Worm (Caenorhabditis elegans) whole organism, early embryonic: ENCODE results near the gene gtf-2H5.

Source experiments
- B0310.2 ChIP-seq: sonication (generic microtip); optimal IDR thresholded peaks from 2 replicates; lab custom pipeline; 2016; ENCODE audit warnings: mild to moderate bottlenecking, missing genetic modification characterization, missing compliant biosample characterization
- F13C5.2 ChIP-seq: sonication (generic microtip); optimal IDR thresholded peaks from 2 replicates; lab custom pipeline; 2017; ENCODE audit warnings: mild to moderate bottlenecking, missing genetic modification characterization, inconsistent platforms, missing compliant biosample characterization
- aly-1 ChIP-seq: sonication (generic microtip); optimal IDR thresholded peaks from 2 replicates; lab custom pipeline; 2016; ENCODE audit warnings: missing genetic modification characterization, missing compliant biosample characterization
- ama-1 ChIP-seq: fragments of 150-350 bp; optimal IDR thresholded peaks from 2 replicates; lab custom pipeline; 2014
- ceh-13 ChIP-seq: fragments of 200-800 bp; sonication (Bioruptor generic); optimal IDR thresholded peaks from 2 replicates; lab custom pipeline; 2018; ENCODE audit warnings: mild to moderate bottlenecking, missing genetic modification characterization, missing compliant biosample characterization
- ceh-36 ChIP-seq: sonication (generic microtip); optimal IDR thresholded peaks from 2 replicates; lab custom pipeline; 2016; ENCODE audit warnings: missing genetic modification characterization, inconsistent platforms, missing compliant biosample characterization
- ets-7 ChIP-seq: sonication (generic microtip); optimal IDR thresholded peaks from 2 replicates; lab custom pipeline; 2016; ENCODE audit warnings: missing genotype, missing genetic modification characterization, missing compliant biosample characterization
- flt-1 ChIP-seq: fragments of 200-800 bp; sonication (Bioruptor generic); IDR thresholded peaks from 2 replicates; pipeline ENCODE4 v1.3.6; 2022; ENCODE audit warnings: missing genetic modification characterization, missing compliant biosample characterization
- hmbx-1 ChIP-seq: sonication (generic microtip); optimal IDR thresholded peaks from 2 replicates; lab custom pipeline; 2016; ENCODE audit warnings: mild to moderate bottlenecking, missing genetic modification characterization, missing compliant biosample characterization
- hmg-4 ChIP-seq: fragments of 200-800 bp; sonication (Bioruptor generic); optimal IDR thresholded peaks from 2 replicates; lab custom pipeline; 2018; ENCODE audit warnings: mild to moderate bottlenecking, missing genetic modification characterization, missing compliant biosample characterization
- hnd-1 ChIP-seq: sonication (generic microtip); optimal IDR thresholded peaks from 2 replicates; lab custom pipeline; 2016; ENCODE audit warnings: missing genetic modification characterization, missing compliant biosample characterization
- pes-1 ChIP-seq: fragments of 200-800 bp; sonication (Bioruptor generic); IDR thresholded peaks from 2 replicates; pipeline ENCODE4 v1.3.6; 2022; ENCODE audit warnings: missing genetic modification reagents, missing genetic modification characterization, missing compliant biosample characterization
- scrt-1 ChIP-seq: fragments of 200-800 bp; sonication (Bioruptor generic); IDR thresholded peaks from 2 replicates; pipeline ENCODE4 v1.3.6; 2022; ENCODE audit warnings: missing genetic modification characterization, missing compliant biosample characterization
- sea-1 ChIP-seq: fragments of 200-800 bp; sonication (Bioruptor generic); conservative IDR thresholded peaks from 2 replicates; pipeline ENCODE4 v1.3.6; 2022; ENCODE audit warnings: missing genetic modification characterization, missing compliant biosample characterization
- tbx-11 ChIP-seq: fragments of 200-800 bp; sonication (Bioruptor generic); IDR thresholded peaks from 2 replicates; pipeline ENCODE4 v1.3.6; 2022; ENCODE audit warnings: missing genetic modification characterization, missing compliant biosample characterization
- tbx-37 ChIP-seq: fragments of 200-800 bp; sonication (Bioruptor generic); conservative IDR thresholded peaks from 2 replicates; pipeline ENCODE4 v1.3.6; 2022; ENCODE audit warnings: missing genetic modification reagents, missing genetic modification characterization, missing compliant biosample characterization
- tra-4 ChIP-seq: sonication (generic microtip); optimal IDR thresholded peaks from 2 replicates; lab custom pipeline; 2017; ENCODE audit warnings: missing genetic modification characterization, missing compliant biosample characterization

The gtf-2H5 gene

ce11 chrIII:576555-576954 lies 812 bp downstream of the gtf-2H5 start:
- TF ChIP-seq hnd-1 (tag; lab: Kevin White, UChicago) (no peak), flt-1 (GFP tag; lab: Robert Waterston, UW) (no peak), F13C5.2 (tag; lab: Kevin White, UChicago) (no peak), hmg-4 (GFP tag; lab: Kevin White, UChicago) (no peak), hmbx-1 (tag; lab: Kevin White, UChicago) (no peak), tbx-11 (GFP tag; lab: Robert Waterston, UW) (no peak), ceh-36 (tag; lab: Kevin White, UChicago) (no peak), tbx-37 (GFP tag; lab: Robert Waterston, UW) (no peak), ceh-13 (no peak), ama-1 (no peak), tra-4 (tag; lab: Kevin White, UChicago) (no peak), B0310.2 (tag; lab: Kevin White, UChicago) (no peak), pes-1 (no peak), scrt-1 (GFP tag; lab: Robert Waterston, UW) (no peak), sea-1 (no peak), aly-1 (no peak), ets-7 (tag; lab: Kevin White, UChicago) (no peak)

ce11 chrIII:568815-569214 lies 8.6 kb downstream of the gtf-2H5 start:
- TF ChIP-seq tbx-37 (GFP tag; lab: Robert Waterston, UW) (no peak), hmg-4 (GFP tag; lab: Kevin White, UChicago) (no peak), pes-1 (no peak), tbx-11 (GFP tag; lab: Robert Waterston, UW) (no peak), scrt-1 (GFP tag; lab: Robert Waterston, UW) (no peak), hnd-1 (tag; lab: Kevin White, UChicago) (no peak), sea-1 (no peak), ama-1 (no peak), aly-1 (no peak), B0310.2 (tag; lab: Kevin White, UChicago) (no peak), hmbx-1 (tag; lab: Kevin White, UChicago) (no peak), tra-4 (tag; lab: Kevin White, UChicago) (no peak), ceh-13 (no peak), flt-1 (GFP tag; lab: Robert Waterston, UW) (no peak), F13C5.2 (tag; lab: Kevin White, UChicago) (no peak), ceh-36 (tag; lab: Kevin White, UChicago) (no peak), ets-7 (tag; lab: Kevin White, UChicago) (no peak)

ce11 chrIII:564786-565185 lies 12.6 kb downstream of the gtf-2H5 start:
- TF ChIP-seq tra-4 (tag; lab: Kevin White, UChicago) (no peak), ceh-36 (tag; lab: Kevin White, UChicago) (no peak), pes-1 (no peak), hmbx-1 (tag; lab: Kevin White, UChicago) (no peak), tbx-11 (GFP tag; lab: Robert Waterston, UW) (no peak), F13C5.2 (tag; lab: Kevin White, UChicago) (no peak), sea-1 (no peak), ama-1 (no peak), tbx-37 (GFP tag; lab: Robert Waterston, UW) (no peak), hmg-4 (GFP tag; lab: Kevin White, UChicago) (no peak), flt-1 (GFP tag; lab: Robert Waterston, UW) (no peak), ceh-13 (no peak)

- TF ChIP-seq hmbx-1 (tag; lab: Kevin White, UChicago): no peak
- no peak for TF ChIP-seq ets-7 (tag; lab: Kevin White, UChicago)
- no peak for TF ChIP-seq ceh-13
- TF ChIP-seq ama-1: no peak
- TF ChIP-seq tra-4 (tag; lab: Kevin White, UChicago): no peak
- TF ChIP-seq tbx-37 (GFP tag; lab: Robert Waterston, UW): no peak
- TF ChIP-seq sea-1: no peak
- TF ChIP-seq hnd-1 (tag; lab: Kevin White, UChicago): no peak
- no peak for TF ChIP-seq flt-1 (GFP tag; lab: Robert Waterston, UW)
- no peak for TF ChIP-seq hmg-4 (GFP tag; lab: Kevin White, UChicago)
- TF ChIP-seq aly-1: no peak
- no peak for TF ChIP-seq scrt-1 (GFP tag; lab: Robert Waterston, UW)
- TF ChIP-seq tbx-11 (GFP tag; lab: Robert Waterston, UW): no peak
- TF ChIP-seq F13C5.2 (tag; lab: Kevin White, UChicago): no peak
- TF ChIP-seq B0310.2 (tag; lab: Kevin White, UChicago): no peak
- no peak for TF ChIP-seq pes-1
These were observed 13.6 kb downstream of the gtf-2H5 start for ce11 chrIII:563755-564154.

ce11 chrIII:558832-559231 lies 18.5 kb downstream of the gtf-2H5 start:
- TF ChIP-seq hmg-4 (GFP tag; lab: Kevin White, UChicago) (peak; percentile 14), scrt-1 (GFP tag; lab: Robert Waterston, UW) (no peak)

- TF ChIP-seq tbx-11 (GFP tag; lab: Robert Waterston, UW): no peak
- TF ChIP-seq flt-1 (GFP tag; lab: Robert Waterston, UW): no peak
- TF ChIP-seq B0310.2 (tag; lab: Kevin White, UChicago): no peak
- no peak for TF ChIP-seq hmg-4 (GFP tag; lab: Kevin White, UChicago)
- TF ChIP-seq aly-1: no peak
- no peak for TF ChIP-seq tbx-37 (GFP tag; lab: Robert Waterston, UW)
- TF ChIP-seq ceh-36 (tag; lab: Kevin White, UChicago): no peak
- no peak for TF ChIP-seq ama-1
- no peak for TF ChIP-seq ets-7 (tag; lab: Kevin White, UChicago)
- TF ChIP-seq hmbx-1 (tag; lab: Kevin White, UChicago): no peak
- no peak for TF ChIP-seq hnd-1 (tag; lab: Kevin White, UChicago)
- no peak for TF ChIP-seq sea-1
- no peak for TF ChIP-seq pes-1
- no peak for TF ChIP-seq ceh-13
- TF ChIP-seq F13C5.2 (tag; lab: Kevin White, UChicago): no peak
- TF ChIP-seq tra-4 (tag; lab: Kevin White, UChicago): no peak
- no peak for TF ChIP-seq scrt-1 (GFP tag; lab: Robert Waterston, UW)
These were observed 19.3 kb downstream of the gtf-2H5 start for ce11 chrIII:558083-558482.

ce11 chrIII:555650-556049 lies 21.7 kb downstream of the gtf-2H5 start, which contains the start of gene B0353.1:
Gene B0353.1 (plus strand): TSS chrIII:555950.
- TF ChIP-seq hmbx-1 (tag; lab: Kevin White, UChicago) (no peak), sea-1 (no peak), ceh-36 (tag; lab: Kevin White, UChicago) (no peak), flt-1 (GFP tag; lab: Robert Waterston, UW) (no peak), aly-1 (no peak), B0310.2 (tag; lab: Kevin White, UChicago) (no peak), ceh-13 (no peak), ama-1 (no peak), tbx-37 (GFP tag; lab: Robert Waterston, UW) (no peak), tbx-11 (GFP tag; lab: Robert Waterston, UW) (no peak), tra-4 (tag; lab: Kevin White, UChicago) (no peak), scrt-1 (GFP tag; lab: Robert Waterston, UW) (no peak), F13C5.2 (tag; lab: Kevin White, UChicago) (no peak), ets-7 (tag; lab: Kevin White, UChicago) (no peak), hmg-4 (GFP tag; lab: Kevin White, UChicago) (no peak), hnd-1 (tag; lab: Kevin White, UChicago) (no peak), pes-1 (no peak)
